Fruit fly (Drosophila melanogaster) whole organism, embryonic: ENCODE measurements around the gene CG15373.
A peak's percentile ranks its signal among the peaks of the same experiment; 100 is the strongest.

Experiments
- Aef1 ChIP-seq: fragments of 200-800 bp; sonication (Bioruptor generic); IDR thresholded peaks from 3 replicates; pipeline ENCODE4 v1.3.6; 2022; ENCODE audit warnings: missing biosample characterization, missing genetic modification characterization
- Atf3 ChIP-seq: fragments of 200-800 bp; sonication (Bioruptor generic); optimal IDR thresholded peaks from 3 replicates; lab custom pipeline; 2016; ENCODE audit warnings: missing biosample characterization, missing genetic modification characterization
- CG10462 ChIP-seq: fragments of 200-800 bp; sonication (Bioruptor generic); optimal IDR thresholded peaks from 2 replicates; lab custom pipeline; 2016; ENCODE audit warnings: missing biosample characterization, missing genetic modification characterization
- CG11456 ChIP-seq: fragments of 200-800 bp; sonication (Bioruptor generic); IDR thresholded peaks from 3 replicates; pipeline ENCODE4 v1.3.6; 2022; ENCODE audit warnings: missing biosample characterization, missing genetic modification characterization
- CG12219 ChIP-seq: fragments of 200-800 bp; sonication (Bioruptor generic); optimal IDR thresholded peaks from 3 replicates; lab custom pipeline; 2018; ENCODE audit warnings: missing biosample characterization, mild to moderate bottlenecking, missing genetic modification characterization
- CG12659 ChIP-seq: fragments of 200-800 bp; sonication (Bioruptor generic); optimal IDR thresholded peaks from 3 replicates; lab custom pipeline; 2017; ENCODE audit warnings: mild to moderate bottlenecking, missing biosample characterization, missing genetic modification reagents, missing genetic modification characterization
- CG14965 ChIP-seq: fragments of 200-800 bp; sonication (Bioruptor generic); optimal IDR thresholded peaks from 2 replicates; lab custom pipeline; 2016; ENCODE audit warnings: missing biosample characterization, missing genetic modification characterization, borderline replicate concordance
- CG15011 ChIP-seq: fragments of 200-800 bp; sonication (Bioruptor generic); optimal IDR thresholded peaks from 3 replicates; lab custom pipeline; 2018; ENCODE audit warnings: missing biosample characterization, mild to moderate bottlenecking, missing genetic modification characterization
- CG15269 ChIP-seq: fragments of 200-800 bp; sonication (Bioruptor generic); optimal IDR thresholded peaks from 2 replicates; lab custom pipeline; 2018; ENCODE audit warnings: missing biosample characterization, mild to moderate bottlenecking, missing genetic modification characterization, moderate library complexity
- CG1832 ChIP-seq: fragments of 200-800 bp; sonication (Bioruptor generic); optimal IDR thresholded peaks from 2 replicates; lab custom pipeline; 2017; ENCODE audit warnings: missing biosample characterization, mild to moderate bottlenecking, missing genetic modification characterization, inconsistent platforms
- CG2202 ChIP-seq: fragments of 200-800 bp; sonication (Bioruptor generic); optimal IDR thresholded peaks from 2 replicates; lab custom pipeline; 2018; ENCODE audit warnings: missing biosample characterization, mild to moderate bottlenecking, missing genetic modification characterization
- CG2875 ChIP-seq: fragments of 200-800 bp; sonication (Bioruptor generic); optimal IDR thresholded peaks from 2 replicates; lab custom pipeline; 2017; ENCODE audit warnings: missing biosample characterization, mild to moderate bottlenecking, missing genetic modification characterization, missing genetic modification reagents
- CG30431 ChIP-seq: fragments of 200-800 bp; sonication (Bioruptor generic); optimal IDR thresholded peaks from 2 replicates; lab custom pipeline; 2017; ENCODE audit warnings: missing biosample characterization, missing genetic modification characterization
- CG6683 ChIP-seq: fragments of 200-800 bp; sonication (Bioruptor generic); optimal IDR thresholded peaks from 2 replicates; lab custom pipeline; 2017; ENCODE audit warnings: missing biosample characterization, mild to moderate bottlenecking, missing genetic modification characterization, missing genetic modification reagents
- CG7786 ChIP-seq: fragments of 200-800 bp; sonication (Bioruptor generic); optimal IDR thresholded peaks from 2 replicates; lab custom pipeline; 2016; ENCODE audit warnings: missing biosample characterization, missing genetic modification characterization
- CG7987 ChIP-seq: fragments of 200-800 bp; sonication (Bioruptor generic); optimal IDR thresholded peaks from 2 replicates; lab custom pipeline; 2018; ENCODE audit warnings: missing biosample characterization, mild to moderate bottlenecking, missing genetic modification characterization, moderate library complexity
- CG8089 ChIP-seq: fragments of 200-800 bp; sonication (Bioruptor generic); optimal IDR thresholded peaks from 3 replicates; lab custom pipeline; 2016; ENCODE audit warnings: missing biosample characterization, missing genetic modification characterization
- CG8388 ChIP-seq: fragments of 200-800 bp; sonication (Bioruptor generic); optimal IDR thresholded peaks from 2 replicates; lab custom pipeline; 2019; ENCODE audit warnings: missing biosample characterization, mild to moderate bottlenecking, missing genetic modification characterization, moderate library complexity
- CG9609 ChIP-seq: fragments of 200-800 bp; sonication (Bioruptor generic); optimal IDR thresholded peaks from 3 replicates; lab custom pipeline; 2016; ENCODE audit warnings: missing biosample characterization, missing genetic modification characterization
- CG9932 ChIP-seq: fragments of 200-800 bp; sonication (Bioruptor generic); IDR thresholded peaks from 2 replicates; pipeline ENCODE4 v1.3.6; 2022; ENCODE audit warnings: missing biosample characterization, missing genetic modification characterization
- Camta ChIP-seq: fragments of 200-800 bp; sonication (Bioruptor generic); optimal IDR thresholded peaks from 2 replicates; lab custom pipeline; 2016; ENCODE audit warnings: missing biosample characterization, missing genetic modification characterization
- CkIIα-i1 ChIP-seq: fragments of 200-800 bp; sonication (Bioruptor generic); IDR thresholded peaks from 2 replicates; pipeline ENCODE4 v1.3.6; 2022; ENCODE audit warnings: missing biosample characterization, missing genetic modification characterization
- E2f1 ChIP-seq: fragments of 200-800 bp; sonication (Bioruptor generic); IDR thresholded peaks from 2 replicates; pipeline ENCODE4 v1.3.6; 2022; ENCODE audit warnings: missing biosample characterization, missing genetic modification characterization
- Fer2 ChIP-seq: fragments of 200-800 bp; sonication (Bioruptor generic); optimal IDR thresholded peaks from 2 replicates; lab custom pipeline; 2018; ENCODE audit warnings: missing biosample characterization, mild to moderate bottlenecking, missing genetic modification characterization, moderate library complexity
- HHEX ChIP-seq: fragments of 200-800 bp; sonication (Bioruptor generic); optimal IDR thresholded peaks from 3 replicates; lab custom pipeline; 2017; ENCODE audit warnings: missing biosample characterization, mild to moderate bottlenecking, missing genetic modification characterization, missing genetic modification reagents
- Lhr ChIP-seq: fragments of 200-800 bp; sonication (Bioruptor generic); optimal IDR thresholded peaks from 3 replicates; lab custom pipeline; 2017; ENCODE audit warnings: mild to moderate bottlenecking, missing biosample characterization, missing genetic modification reagents, missing genetic modification characterization
- Oli ChIP-seq: fragments of 200-800 bp; sonication (Bioruptor generic); optimal IDR thresholded peaks from 2 replicates; lab custom pipeline; 2018; ENCODE audit warnings: missing biosample characterization, mild to moderate bottlenecking, missing genetic modification characterization, moderate library complexity
- Opbp ChIP-seq: fragments of 200-800 bp; sonication (Bioruptor generic); IDR thresholded peaks from 3 replicates; pipeline ENCODE4 v1.3.6; 2022; ENCODE audit warnings: missing biosample characterization, missing genetic modification characterization; ENCODE audit not compliant: partially characterized antibody
- Optix ChIP-seq: fragments of 200-800 bp; sonication (Bioruptor generic); IDR thresholded peaks from 3 replicates; pipeline ENCODE4 v1.3.6; 2022; ENCODE audit warnings: missing biosample characterization, missing genetic modification characterization
- PHDP ChIP-seq: fragments of 200-800 bp; sonication (Bioruptor generic); optimal IDR thresholded peaks from 3 replicates; lab custom pipeline; 2018; ENCODE audit warnings: missing biosample characterization, mild to moderate bottlenecking, missing genetic modification characterization, moderate library complexity
- Pdp1 ChIP-seq, 2 experiments: fragments of 200-800 bp; sonication (Bioruptor generic); optimal IDR thresholded peaks; 3 replicates each; lab custom pipeline; 2016; ENCODE audit warnings: missing biosample characterization in 2 of 2, missing genetic modification characterization in 2 of 2, mild to moderate bottlenecking in 1 of 2, moderate library complexity in 1 of 2
- Spps ChIP-seq: fragments of 200-800 bp; sonication (Bioruptor generic); optimal IDR thresholded peaks from 2 replicates; lab custom pipeline; 2018; ENCODE audit warnings: missing biosample characterization, mild to moderate bottlenecking, missing genetic modification characterization
- Sry-β ChIP-seq: fragments of 200-800 bp; sonication (Bioruptor generic); optimal IDR thresholded peaks from 2 replicates; lab custom pipeline; 2018; ENCODE audit warnings: missing biosample characterization, mild to moderate bottlenecking, missing genetic modification characterization, moderate library complexity
- abd-A ChIP-seq: fragments of 200-800 bp; sonication (Bioruptor generic); optimal IDR thresholded peaks from 3 replicates; lab custom pipeline; 2019; ENCODE audit warnings: missing biosample characterization, mild to moderate bottlenecking, missing genetic modification characterization, moderate library complexity
- ato ChIP-seq: fragments of 200-800 bp; sonication (Bioruptor generic); IDR thresholded peaks from 2 replicates; pipeline ENCODE4 v1.3.6; 2022; ENCODE audit warnings: missing biosample characterization, missing genetic modification characterization; ENCODE audit not compliant: partially characterized antibody
- bab2 ChIP-seq: fragments of 200-800 bp; sonication (Bioruptor generic); optimal IDR thresholded peaks from 2 replicates; lab custom pipeline; 2016; ENCODE audit warnings: missing biosample characterization, missing genetic modification characterization
- cas ChIP-seq: fragments of 200-800 bp; sonication (Bioruptor generic); IDR thresholded peaks from 2 replicates; pipeline ENCODE4 v1.3.6; 2022; ENCODE audit warnings: missing biosample characterization, missing genetic modification characterization
- dan ChIP-seq: fragments of 200-800 bp; sonication (Bioruptor generic); IDR thresholded peaks from 2 replicates; pipeline ENCODE4 v1.3.6; 2022; ENCODE audit warnings: missing biosample characterization, missing genetic modification characterization
- en ChIP-seq: fragments of 200-800 bp; sonication (Bioruptor generic); optimal IDR thresholded peaks from 2 replicates; lab custom pipeline; 2016; ENCODE audit warnings: missing biosample characterization, missing genetic modification characterization
- eyg ChIP-seq: fragments of 200-800 bp; sonication (Bioruptor generic); optimal IDR thresholded peaks from 3 replicates; lab custom pipeline; 2016; ENCODE audit warnings: missing biosample characterization, missing genetic modification characterization
- fd3F ChIP-seq: fragments of 200-800 bp; sonication (Bioruptor generic); optimal IDR thresholded peaks from 2 replicates; lab custom pipeline; 2018; ENCODE audit warnings: missing biosample characterization, mild to moderate bottlenecking, missing genetic modification characterization, moderate library complexity
- fru ChIP-seq: fragments of >200 bp; optimal IDR thresholded peaks from 2 replicates; lab custom pipeline; 2017
- fu2 ChIP-seq: fragments of 200-800 bp; sonication (Bioruptor generic); optimal IDR thresholded peaks from 2 replicates; lab custom pipeline; 2016; ENCODE audit warnings: missing biosample characterization, missing genetic modification characterization
- jing ChIP-seq: fragments of 200-800 bp; sonication (Bioruptor generic); optimal IDR thresholded peaks from 2 replicates; lab custom pipeline; 2018; ENCODE audit warnings: missing biosample characterization, mild to moderate bottlenecking, missing genetic modification characterization
- nom ChIP-seq: fragments of 200-800 bp; sonication (Bioruptor generic); optimal IDR thresholded peaks from 2 replicates; lab custom pipeline; 2017; ENCODE audit warnings: missing biosample characterization, missing genetic modification characterization, mild to moderate bottlenecking, moderate library complexity, missing genetic modification reagents
- oc ChIP-seq: fragments of 200-800 bp; sonication (Bioruptor generic); optimal IDR thresholded peaks from 2 replicates; lab custom pipeline; 2018; ENCODE audit warnings: missing biosample characterization, mild to moderate bottlenecking, missing genetic modification characterization, moderate library complexity
- onecut ChIP-seq: fragments of 200-800 bp; sonication (Bioruptor generic); IDR thresholded peaks from 2 replicates; pipeline ENCODE4 v1.3.6; 2022; ENCODE audit warnings: missing biosample characterization, missing genetic modification characterization
- ranshi ChIP-seq: fragments of 200-800 bp; sonication (Bioruptor generic); IDR thresholded peaks from 2 replicates; pipeline ENCODE4 v1.3.6; 2022; ENCODE audit warnings: missing biosample characterization, missing genetic modification characterization
- sc ChIP-seq, 3 experiments: fragments of >200 bp in 2 of 3; fragments of 200-800 bp in 1 of 3; sonication (Bioruptor generic) in 1 of 3; optimal IDR thresholded peaks; 2 replicates in 2 of 3; 3 replicates in 1 of 3; lab custom pipeline; 2017; ENCODE audit warnings: mild to moderate bottlenecking in 1 of 3, missing biosample characterization in 1 of 3, missing genetic modification characterization in 1 of 3, missing genetic modification reagents in 1 of 3
- tna ChIP-seq: fragments of 200-800 bp; sonication (Bioruptor generic); IDR thresholded peaks from 2 replicates; pipeline ENCODE4 v1.3.6; 2022; ENCODE audit warnings: missing biosample characterization, missing genetic modification characterization; ENCODE audit not compliant: partially characterized antibody

The CG15373 gene

dm6 chrX:18085470-18085797 lies 41.6 kb downstream of the CG15373 start, which contains the start of gene Ada3 (continued):
- TF ChIP-seq en (GFP tag; lab: Kevin White, UChicago) (no peak), Pdp1 (GFP tag; optimal IDR thresholded peaks at IDR 0.05; lab: Kevin White, UChicago) (peak; percentile 67 to 80), fru (no peak), PHDP (tag; lab: Kevin White, UChicago) (peak; percentile 65), Optix (GFP tag; lab: Robert Waterston, UW) (no peak; the same call in 2 of the 3 replicates), eyg (GFP tag; lab: Kevin White, UChicago) (peak; percentile 63), Spps (no peak), Opbp (GFP tag; lab: Robert Waterston, UW) (no peak), CG12219 (GFP tag; lab: Kevin White, UChicago) (peak; percentile 48), Lhr (GFP tag; lab: Kevin White, UChicago) (peak; percentile 65), Camta (GFP tag; lab: Kevin White, UChicago) (peak; percentile 64), ato (GFP tag; lab: Robert Waterston, UW) (no peak), oc (no peak), jing (GFP tag; lab: Kevin White, UChicago) (no peak), Fer2 (tag; lab: Kevin White, UChicago) (peak; percentile 73), sc (optimal IDR thresholded peaks at IDR 0.05; lab: Kevin White, UChicago) (no peak), sc (GFP tag; optimal IDR thresholded peaks at IDR 0.05; lab: Kevin White, UChicago) (peak; percentile 28), ranshi (GFP tag; lab: Robert Waterston, UW) (peak; percentile 43; the same call in 1 of the 2 replicates), CG15269 (tag; lab: Kevin White, UChicago) (peak; percentile 69), CG9932 (GFP tag; lab: Robert Waterston, UW) (peak; percentile 85), CG14965 (GFP tag; lab: Kevin White, UChicago) (no peak), CG7786 (peak; percentile 76), CG12659 (peak; percentile 88), CG8388 (peak; percentile 54), nom (GFP tag; lab: Kevin White, UChicago) (peak; percentile 32), onecut (GFP tag; lab: Robert Waterston, UW) (peak; percentile 37; the same call in 1 of the 2 replicates), E2f1 (GFP tag; lab: Robert Waterston, UW) (peak; percentile 47; the same call in 1 of the 2 replicates), fd3F (GFP tag; lab: Kevin White, UChicago) (peak; percentile 46), dan (no peak), fu2 (GFP tag; lab: Kevin White, UChicago) (peak; percentile 47), cas (GFP tag; lab: Robert Waterston, UW) (no peak), CG2202 (tag; lab: Kevin White, UChicago) (no peak), CG10462 (peak; percentile 51), HHEX (peak; percentile 63), CG30431 (peak; percentile 54), bab2 (peak; percentile 87), tna (no peak), Aef1 (GFP tag; lab: Robert Waterston, UW) (peak; percentile 63), Oli (tag; lab: Kevin White, UChicago) (peak; percentile 54), abd-A (tag; lab: Kevin White, UChicago) (no peak), CG2875 (no peak), Atf3 (GFP tag; lab: Kevin White, UChicago) (peak; percentile 69), CG11456 (peak; percentile 76), CG6683 (GFP tag; lab: Kevin White, UChicago) (peak; percentile 39), Sry-β (GFP tag; lab: Kevin White, UChicago) (no peak), CG8089 (GFP tag; lab: Kevin White, UChicago) (peak; percentile 39), CG1832 (GFP tag; lab: Kevin White, UChicago) (no peak), CG15011 (GFP tag; lab: Kevin White, UChicago) (peak; percentile 42), CkIIα-i1 (GFP tag; lab: Robert Waterston, UW) (no peak), CG9609 (peak; percentile 74), CG7987 (GFP tag; lab: Kevin White, UChicago) (no peak)
